Fruit fly (Drosophila melanogaster) whole organism, wandering third instar larva: ENCODE measurements around the gene tsg.
A peak's percentile ranks its signal among the peaks of the same experiment; 100 is the strongest.

Experiments
- Abd-B ChIP-seq: fragments of >200 bp; optimal IDR thresholded peaks from 2 replicates; lab custom pipeline; 2017; ENCODE audit warnings: missing biosample characterization, missing genetic modification characterization
- CG32264 ChIP-seq: fragments of 200-800 bp; sonication (Bioruptor generic); optimal IDR thresholded peaks from 2 replicates; lab custom pipeline; 2016; ENCODE audit warnings: missing biosample characterization, missing genetic modification characterization
- CG9705 ChIP-seq: fragments of 200-800 bp; sonication (Bioruptor generic); optimal IDR thresholded peaks from 2 replicates; lab custom pipeline; 2018; ENCODE audit warnings: missing biosample characterization, mild to moderate bottlenecking, missing genetic modification characterization
- CrebA ChIP-seq: fragments of 200-800 bp; sonication (Bioruptor generic); optimal IDR thresholded peaks from 2 replicates; lab custom pipeline; 2016; ENCODE audit warnings: missing biosample characterization, mild to moderate bottlenecking, missing genetic modification characterization, borderline replicate concordance
- Dfd ChIP-seq: fragments of >200 bp; optimal IDR thresholded peaks from 2 replicates; lab custom pipeline; 2017; ENCODE audit warnings: missing biosample characterization, missing genetic modification characterization
- Dif ChIP-seq: fragments of 200-275, 200-300 bp; sonication (Bioruptor generic); optimal IDR thresholded peaks from 2 replicates; lab custom pipeline; 2018; ENCODE audit warnings: missing biosample characterization, missing genetic modification characterization; ENCODE audit not compliant: partially characterized antibody
- GATAd ChIP-seq: sonication (Bioruptor generic); optimal IDR thresholded peaks from 2 replicates; lab custom pipeline; 2016; ENCODE audit warnings: missing biosample characterization, missing genetic modification characterization
- HLH106 ChIP-seq: fragments of 200-800 bp; optimal IDR thresholded peaks from 3 replicates; lab custom pipeline; 2019; ENCODE audit warnings: missing biosample characterization, mild to moderate bottlenecking, missing genetic modification characterization, moderate library complexity
- Hnf4 ChIP-seq: fragments of 200-800 bp; sonication (Bioruptor generic); optimal IDR thresholded peaks from 2 replicates; lab custom pipeline; 2016; ENCODE audit warnings: missing biosample characterization, mild to moderate bottlenecking, missing genetic modification characterization
- Hr78 ChIP-seq: fragments of >200 bp; optimal IDR thresholded peaks from 2 replicates; lab custom pipeline; 2017; ENCODE audit warnings: missing biosample characterization, missing genetic modification characterization
- Jra ChIP-seq: sonication (Bioruptor generic); optimal IDR thresholded peaks from 2 replicates; lab custom pipeline; 2016; ENCODE audit warnings: missing biosample characterization, missing genetic modification characterization
- Mio ChIP-seq: sonication (Bioruptor generic); optimal IDR thresholded peaks from 2 replicates; lab custom pipeline; 2016; ENCODE audit warnings: missing biosample characterization, missing genetic modification characterization
- Myc ChIP-seq: fragments of >200 bp; optimal IDR thresholded peaks from 2 replicates; lab custom pipeline; 2017
- N ChIP-seq: fragments of >200 bp; optimal IDR thresholded peaks from 2 replicates; lab custom pipeline; 2018; ENCODE audit warnings: missing biosample characterization, missing external identifiers, missing genetic modification characterization
- OdsH ChIP-seq: fragments of 200-800 bp; sonication (Bioruptor generic); optimal IDR thresholded peaks from 2 replicates; lab custom pipeline; 2016; ENCODE audit warnings: missing biosample characterization, mild to moderate bottlenecking, missing genetic modification characterization
- Sp1 ChIP-seq: fragments of 200-800 bp; sonication (Bioruptor generic); optimal IDR thresholded peaks from 3 replicates; lab custom pipeline; 2019; ENCODE audit warnings: missing biosample characterization, mild to moderate bottlenecking, missing genetic modification characterization, moderate library complexity
- Vsx2 ChIP-seq: fragments of 200-300, 225-300 bp; sonication (Bioruptor generic); optimal IDR thresholded peaks from 2 replicates; lab custom pipeline; 2018; ENCODE audit warnings: missing biosample characterization, missing genetic modification characterization; ENCODE audit not compliant: partially characterized antibody
- br ChIP-seq: fragments of 200-800 bp; sonication (Bioruptor generic); optimal IDR thresholded peaks from 2 replicates; lab custom pipeline; 2016; ENCODE audit warnings: missing biosample characterization, missing genetic modification characterization
- brk ChIP-seq: fragments of 200-800 bp; sonication (Bioruptor generic); optimal IDR thresholded peaks from 2 replicates; lab custom pipeline; 2016; ENCODE audit warnings: missing biosample characterization, mild to moderate bottlenecking, missing genetic modification characterization
- dl ChIP-seq, 2 experiments: fragments of 175-275, 200-275 bp in 1 of 2; fragments of 200-275 bp in 1 of 2; sonication (Bioruptor generic); optimal IDR thresholded peaks; lab custom pipeline; 2018; ENCODE audit warnings: mild to moderate bottlenecking in 2 of 2, missing biosample characterization in 2 of 2, missing genetic modification characterization in 2 of 2, moderate library complexity in 2 of 2; ENCODE audit not compliant: partially characterized antibody in 2 of 2, insufficient read depth in 1 of 2
- dsf ChIP-seq: sonication (Bioruptor generic); optimal IDR thresholded peaks from 2 replicates; lab custom pipeline; 2016; ENCODE audit warnings: missing biosample characterization, missing genetic modification characterization, borderline replicate concordance
- ey ChIP-seq: fragments of 200-800 bp; sonication (Bioruptor generic); optimal IDR thresholded peaks from 2 replicates; lab custom pipeline; 2016; ENCODE audit warnings: missing biosample characterization, missing genetic modification characterization
- foxo ChIP-seq, 2 experiments: fragments of 200-800 bp; sonication (Bioruptor generic); optimal IDR thresholded peaks; 2 replicates in 1 of 2; 3 replicates in 1 of 2; lab custom pipeline; 2016 to 2017; ENCODE audit warnings: missing biosample characterization in 2 of 2, missing genetic modification characterization in 2 of 2
- fru ChIP-seq: fragments of 200-800 bp; sonication (Bioruptor generic); optimal IDR thresholded peaks from 3 replicates; lab custom pipeline; 2016; ENCODE audit warnings: missing biosample characterization, mild to moderate bottlenecking, missing genetic modification characterization
- h ChIP-seq: fragments of 200-800 bp; sonication (Bioruptor generic); optimal IDR thresholded peaks from 3 replicates; lab custom pipeline; 2016; ENCODE audit warnings: missing biosample characterization, mild to moderate bottlenecking, missing genetic modification characterization
- lola ChIP-seq: fragments of >200 bp; optimal IDR thresholded peaks from 2 replicates; lab custom pipeline; 2017; ENCODE audit warnings: missing biosample characterization, missing genetic modification characterization
- pan ChIP-seq: fragments of >200 bp; optimal IDR thresholded peaks from 2 replicates; lab custom pipeline; 2017
- psq ChIP-seq: fragments of 200-800 bp; sonication (Bioruptor generic); optimal IDR thresholded peaks from 3 replicates; lab custom pipeline; 2017; ENCODE audit warnings: missing biosample characterization, mild to moderate bottlenecking, missing genetic modification characterization, moderate library complexity
- rgr ChIP-seq: fragments of 200-800 bp; sonication (Bioruptor generic); optimal IDR thresholded peaks from 3 replicates; lab custom pipeline; 2016; ENCODE audit warnings: missing biosample characterization, mild to moderate bottlenecking, missing genetic modification characterization
- sage ChIP-seq: fragments of 200-800 bp; sonication (Bioruptor generic); optimal IDR thresholded peaks from 2 replicates; lab custom pipeline; 2016; ENCODE audit warnings: missing biosample characterization, mild to moderate bottlenecking, missing genetic modification characterization
- usp ChIP-seq: fragments of >200 bp; optimal IDR thresholded peaks from 2 replicates; lab custom pipeline; 2017; ENCODE audit warnings: missing biosample characterization, missing genetic modification characterization
- woc ChIP-seq: sonication (Bioruptor generic); optimal IDR thresholded peaks from 2 replicates; lab custom pipeline; 2016; ENCODE audit warnings: missing biosample characterization, mild to moderate bottlenecking, missing genetic modification characterization

Gene tsg

dm6 chrX:11999974-12000618 lies 11.3 kb upstream of the tsg start:
- TF ChIP-seq Dif (GFP tag; lab: Kevin White, UChicago) (no peak), Hnf4 (GFP tag; lab: Kevin White, UChicago) (no peak), N (GFP tag; lab: Kevin White, UChicago) (no peak), psq (peak; percentile 19), Abd-B (GFP tag; lab: Kevin White, UChicago) (no peak), Mio (GFP tag; lab: Kevin White, UChicago) (no peak), woc (GFP tag; lab: Kevin White, UChicago) (peak; percentile 43), dl (GFP tag; optimal IDR thresholded peaks at IDR 0.05; lab: Kevin White, UChicago; ENCODE audit: insufficient read depth in 1 of 2, partially characterized antibody in 2 of 2) (no peak), fru (GFP tag; lab: Kevin White, UChicago) (peak; percentile 51), h (GFP tag; lab: Kevin White, UChicago) (peak; percentile 69), ey (GFP tag; lab: Kevin White, UChicago) (peak; percentile 36), CrebA (GFP tag; lab: Kevin White, UChicago) (no peak), Myc (lab: Kevin White, UChicago) (no peak), foxo (GFP tag; optimal IDR thresholded peaks at IDR 0.05; lab: Kevin White, UChicago) (peak in 1 of 2 experiments; percentile 28), lola (GFP tag; lab: Kevin White, UChicago) (no peak), GATAd (GFP tag; lab: Kevin White, UChicago) (no peak), sage (GFP tag; lab: Kevin White, UChicago) (no peak), Vsx2 (GFP tag; lab: Kevin White, UChicago) (no peak), OdsH (peak; percentile 16), Sp1 (peak; percentile 39), br (GFP tag; lab: Kevin White, UChicago) (peak; percentile 38), HLH106 (peak; percentile 25), rgr (GFP tag; lab: Kevin White, UChicago) (peak; percentile 57), Jra (GFP tag; lab: Kevin White, UChicago) (no peak), usp (GFP tag; lab: Kevin White, UChicago) (no peak)

dm6 chrX:11993279-11993678 lies 4.5 kb upstream of the tsg start:
- TF ChIP-seq HLH106 (no peak), Hr78 (GFP tag; lab: Kevin White, UChicago) (no peak), Abd-B (GFP tag; lab: Kevin White, UChicago) (no peak), CG9705 (GFP tag; lab: Kevin White, UChicago) (no peak), N (GFP tag; lab: Kevin White, UChicago) (no peak), sage (GFP tag; lab: Kevin White, UChicago) (no peak), lola (GFP tag; lab: Kevin White, UChicago) (no peak), dsf (no peak), CG32264 (GFP tag; lab: Kevin White, UChicago) (no peak), Vsx2 (GFP tag; lab: Kevin White, UChicago) (no peak), rgr (GFP tag; lab: Kevin White, UChicago) (no peak), Jra (GFP tag; lab: Kevin White, UChicago) (no peak), dl (GFP tag; optimal IDR thresholded peaks at IDR 0.05; lab: Kevin White, UChicago; ENCODE audit: insufficient read depth in 1 of 2, partially characterized antibody in 2 of 2) (no peak), Sp1 (no peak), Dfd (no peak), br (GFP tag; lab: Kevin White, UChicago) (no peak)

dm6 chrX:11992668-11993067 lies 3.9 kb upstream of the tsg start, which contains the start of gene CG18130:
CG18130 (minus strand) TSS chrX:11992768.
- no peak for TF ChIP-seq CG9705 (GFP tag; lab: Kevin White, UChicago)
- no peak for TF ChIP-seq Hr78 (GFP tag; lab: Kevin White, UChicago)
- no peak for TF ChIP-seq Jra (GFP tag; lab: Kevin White, UChicago)
- TF ChIP-seq pan (lab: Kevin White, UChicago), result no peak
- no peak for TF ChIP-seq Mio (GFP tag; lab: Kevin White, UChicago)
- no peak for TF ChIP-seq N (GFP tag; lab: Kevin White, UChicago)
- no peak for TF ChIP-seq HLH106
- no peak for TF ChIP-seq brk (GFP tag; lab: Kevin White, UChicago)
- TF ChIP-seq Dif (GFP tag; lab: Kevin White, UChicago), result no peak
- no peak for TF ChIP-seq Sp1
- no peak for TF ChIP-seq usp (GFP tag; lab: Kevin White, UChicago)
